Fruit fly (Drosophila melanogaster) whole organism, pupa: ENCODE results near the gene RpS26.

Experiments used
- CG14655 ChIP-seq: fragments of 200-800 bp; sonication (Bioruptor generic); optimal IDR thresholded peaks from 3 replicates; lab custom pipeline; 2017; ENCODE audit warnings: mild to moderate bottlenecking, missing biosample characterization, missing genetic modification reagents, missing genetic modification characterization
- CG17806 ChIP-seq: fragments of 200-800 bp; sonication (Bioruptor generic); optimal IDR thresholded peaks from 2 replicates; lab custom pipeline; 2018; ENCODE audit warnings: missing biosample characterization, mild to moderate bottlenecking, missing genetic modification characterization, moderate library complexity
- CG32121 ChIP-seq: fragments of 200-800 bp; sonication (Bioruptor generic); IDR thresholded peaks from 2 replicates; pipeline ENCODE4 v1.3.6; 2022; ENCODE audit warnings: missing biosample characterization, missing genetic modification characterization
- EcR ChIP-seq: fragments of 200-800 bp; sonication (Bioruptor generic); optimal IDR thresholded peaks from 3 replicates; lab custom pipeline; 2019; ENCODE audit warnings: missing biosample characterization, missing genetic modification characterization, mild to moderate bottlenecking, moderate library complexity, missing genetic modification reagents
- Ets98B ChIP-seq: fragments of 200-800 bp; sonication (Bioruptor generic); IDR thresholded peaks from 2 replicates; pipeline ENCODE4 v1.3.6; 2022; ENCODE audit warnings: missing biosample characterization, missing genetic modification characterization
- Pif1A ChIP-seq: fragments of 200-800 bp; sonication (Bioruptor generic); optimal IDR thresholded peaks from 3 replicates; lab custom pipeline; 2016; ENCODE audit warnings: missing biosample characterization, missing genetic modification characterization
- Pif1B ChIP-seq: fragments of 200-800 bp; sonication (Bioruptor generic); optimal IDR thresholded peaks from 3 replicates; lab custom pipeline; 2016; ENCODE audit warnings: missing biosample characterization, missing genetic modification characterization
- fd96Ca ChIP-seq: fragments of 200-800 bp; sonication (Bioruptor generic); IDR thresholded peaks from 3 replicates; pipeline ENCODE4 v1.3.6; 2022; ENCODE audit warnings: missing biosample characterization, missing genetic modification characterization

- TF ChIP-seq Ets98B (no peak; the same call in 1 of the 2 replicates), Pif1B (GFP tag; lab: Kevin White, UChicago) (no peak), EcR (GFP tag; lab: Kevin White, UChicago) (peak; percentile 91), CG14655 (no peak), CG32121 (GFP tag; lab: Robert Waterston, UW) (no peak), Pif1A (GFP tag; lab: Kevin White, UChicago) (no peak), CG17806 (tag; lab: Kevin White, UChicago) (no peak), fd96Ca (GFP tag; lab: Robert Waterston, UW) (no peak)
These were observed 26.6 kb upstream of the RpS26 start for dm6 chr2L:18469544-18470109.
